Fruit fly (Drosophila melanogaster) whole organism, embryonic: ENCODE measurements around the gene CG42269.

Experiments
- CG10321 ChIP-seq: fragments of 200-800 bp; sonication (Bioruptor generic); IDR thresholded peaks from 2 replicates; pipeline ENCODE4 v1.3.6; 2022; ENCODE audit warnings: missing biosample characterization, missing genetic modification characterization
- CG10366 ChIP-seq: fragments of 200-800 bp; sonication (Bioruptor generic); IDR thresholded peaks from 2 replicates; pipeline ENCODE4 v1.3.6; 2022; ENCODE audit warnings: missing biosample characterization, missing genetic modification characterization
- CG10462 ChIP-seq: fragments of 200-800 bp; sonication (Bioruptor generic); optimal IDR thresholded peaks from 2 replicates; lab custom pipeline; 2016; ENCODE audit warnings: missing biosample characterization, missing genetic modification characterization
- CG11398 ChIP-seq: fragments of 200-800 bp; sonication (Bioruptor generic); optimal IDR thresholded peaks from 2 replicates; lab custom pipeline; 2016; ENCODE audit warnings: missing biosample characterization, missing genetic modification characterization
- CG11696 ChIP-seq: fragments of 200-800 bp; sonication (Bioruptor generic); IDR thresholded peaks from 2 replicates; pipeline ENCODE4 v1.3.6; 2022; ENCODE audit warnings: missing biosample characterization, missing genetic modification characterization
- CG12155 ChIP-seq: fragments of 200-800 bp; sonication (Bioruptor generic); optimal IDR thresholded peaks from 3 replicates; lab custom pipeline; 2016; ENCODE audit warnings: missing biosample characterization, missing genetic modification characterization
- CG12299 ChIP-seq: fragments of 200-800 bp; sonication (Bioruptor generic); optimal IDR thresholded peaks from 2 replicates; lab custom pipeline; 2018; ENCODE audit warnings: missing biosample characterization, mild to moderate bottlenecking, missing genetic modification characterization
- CG17186 ChIP-seq: fragments of 200-800 bp; sonication (Bioruptor generic); optimal IDR thresholded peaks from 3 replicates; lab custom pipeline; 2017; ENCODE audit warnings: missing biosample characterization, missing genetic modification reagents, missing genetic modification characterization
- CG31441 ChIP-seq: fragments of 200-800 bp; sonication (Bioruptor generic); IDR thresholded peaks from 2 replicates; pipeline ENCODE4 v1.3.6; 2022; ENCODE audit warnings: missing biosample characterization, missing genetic modification characterization
- CG3726 ChIP-seq: fragments of 200-800 bp; sonication (Bioruptor generic); IDR thresholded peaks from 3 replicates; pipeline ENCODE4, ENCODE4 v1.3.6; 2022; ENCODE audit warnings: missing biosample characterization, missing genetic modification characterization
- CG3838 ChIP-seq: fragments of 200-800 bp; sonication (Bioruptor generic); optimal IDR thresholded peaks from 3 replicates; lab custom pipeline; 2016; ENCODE audit warnings: missing biosample characterization, missing genetic modification characterization
- CG4328 ChIP-seq: fragments of 200-800 bp; sonication (Bioruptor generic); optimal IDR thresholded peaks from 3 replicates; lab custom pipeline; 2017; ENCODE audit warnings: missing biosample characterization, missing genetic modification reagents, missing genetic modification characterization
- CG6254 ChIP-seq: fragments of 200-800 bp; sonication (Bioruptor generic); optimal IDR thresholded peaks from 3 replicates; lab custom pipeline; 2017; ENCODE audit warnings: mild to moderate bottlenecking, missing biosample characterization, missing genetic modification reagents, missing genetic modification characterization
- CG6272 ChIP-seq: fragments of 200-800 bp; sonication (Bioruptor generic); IDR thresholded peaks from 2 replicates; pipeline ENCODE4 v1.3.6; 2022; ENCODE audit warnings: missing biosample characterization, missing genetic modification characterization
- CG6689 ChIP-seq: fragments of 200-800 bp; sonication (Bioruptor generic); IDR thresholded peaks from 2 replicates; pipeline ENCODE4 v1.3.6; 2022; ENCODE audit warnings: missing biosample characterization, missing genetic modification characterization
- CG6765 ChIP-seq: fragments of 200-800 bp; sonication (Bioruptor generic); optimal IDR thresholded peaks from 3 replicates; lab custom pipeline; 2017; ENCODE audit warnings: missing biosample characterization, mild to moderate bottlenecking, missing genetic modification characterization
- CG6854 ChIP-seq: fragments of 200-800 bp; sonication (Bioruptor generic); optimal IDR thresholded peaks from 3 replicates; lab custom pipeline; 2017; ENCODE audit warnings: missing biosample characterization, mild to moderate bottlenecking, missing genetic modification characterization
- Ets65A ChIP-seq: fragments of 200-800 bp; sonication (Bioruptor generic); peaks from one replicate; lab custom pipeline; 2016; ENCODE audit warnings: missing biosample characterization, missing genetic modification characterization
- HLH3B ChIP-seq: fragments of 200-800 bp; sonication (Bioruptor generic); IDR thresholded peaks from 2 replicates; pipeline ENCODE4 v1.3.6; 2022; ENCODE audit warnings: missing biosample characterization, missing genetic modification characterization
- Hey ChIP-seq: fragments of 200-800 bp; sonication (Bioruptor generic); optimal IDR thresholded peaks from 3 replicates; lab custom pipeline; 2018; ENCODE audit warnings: missing biosample characterization, mild to moderate bottlenecking, missing genetic modification characterization
- Hmr ChIP-seq: fragments of 200-800 bp; sonication (Bioruptor generic); optimal IDR thresholded peaks from 3 replicates; lab custom pipeline; 2017; ENCODE audit warnings: mild to moderate bottlenecking, missing biosample characterization, missing genetic modification reagents, missing genetic modification characterization
- Hr3 ChIP-seq: fragments of 200-800 bp; sonication (Bioruptor generic); optimal IDR thresholded peaks from 3 replicates; lab custom pipeline; 2016; ENCODE audit warnings: missing biosample characterization, missing genetic modification characterization
- Hr78 ChIP-seq, 2 experiments: fragments of 200-800 bp in 1 of 2; fragments of >200 bp in 1 of 2; sonication (Bioruptor generic) in 1 of 2; optimal IDR thresholded peaks; 2 replicates each; lab custom pipeline; 2017 to 2019; ENCODE audit warnings: missing biosample characterization in 2 of 2, missing genetic modification characterization in 2 of 2, mild to moderate bottlenecking in 1 of 2, moderate library complexity in 1 of 2
- Nf-YB ChIP-seq: fragments of 200-800 bp; sonication (Bioruptor generic); optimal IDR thresholded peaks from 3 replicates; lab custom pipeline; 2019; ENCODE audit warnings: missing biosample characterization, mild to moderate bottlenecking, missing genetic modification characterization, moderate library complexity
- Nf-YC ChIP-seq: fragments of 200-800 bp; optimal IDR thresholded peaks from 3 replicates; lab custom pipeline; 2019; ENCODE audit warnings: missing biosample characterization, mild to moderate bottlenecking, missing genetic modification characterization, moderate library complexity
- Vsx1 ChIP-seq: fragments of 200-800 bp; sonication (Bioruptor generic); optimal IDR thresholded peaks from 2 replicates; lab custom pipeline; 2017; ENCODE audit warnings: missing biosample characterization, mild to moderate bottlenecking, missing genetic modification characterization, missing genetic modification reagents
- caup ChIP-seq: fragments of 200-800 bp; sonication (Bioruptor generic); optimal IDR thresholded peaks from 3 replicates; lab custom pipeline; 2017; ENCODE audit warnings: missing biosample characterization, mild to moderate bottlenecking, missing genetic modification characterization, moderate library complexity; ENCODE audit not compliant: severe bottlenecking
- chm ChIP-seq: fragments of 200-800 bp; sonication (Bioruptor generic); IDR thresholded peaks from 2 replicates; pipeline ENCODE4 v1.3.6; 2022; ENCODE audit warnings: missing biosample characterization, missing genetic modification characterization
- crol ChIP-seq: fragments of 200-800 bp; sonication (Bioruptor generic); IDR thresholded peaks from 2 replicates; pipeline ENCODE4 v1.3.6; 2022; ENCODE audit warnings: missing biosample characterization, missing genetic modification characterization
- cwo ChIP-seq: fragments of 200-800 bp; sonication (Bioruptor generic); optimal IDR thresholded peaks from 3 replicates; lab custom pipeline; 2017; ENCODE audit warnings: missing biosample characterization, missing genetic modification characterization, mild to moderate bottlenecking, moderate library complexity, missing genetic modification reagents
- dm ChIP-seq: fragments of 200-800 bp; sonication (Bioruptor generic); optimal IDR thresholded peaks from 3 replicates; lab custom pipeline; 2016; ENCODE audit warnings: missing biosample characterization, missing genetic modification characterization
- gsb-n ChIP-seq: fragments of 200-800 bp; sonication (Bioruptor generic); optimal IDR thresholded peaks from 3 replicates; lab custom pipeline; 2018; ENCODE audit warnings: missing biosample characterization, mild to moderate bottlenecking, missing genetic modification characterization
- gt ChIP-seq: fragments of 200-800 bp; sonication (Bioruptor generic); IDR thresholded peaks from 2 replicates; pipeline ENCODE4 v1.3.6; 2022; ENCODE audit warnings: missing biosample characterization, missing genetic modification characterization
- kni ChIP-seq: fragments of 200-800 bp; sonication (Bioruptor generic); optimal IDR thresholded peaks from 3 replicates; lab custom pipeline; 2017; ENCODE audit warnings: mild to moderate bottlenecking, missing biosample characterization, missing genetic modification reagents, missing genetic modification characterization
- mam ChIP-seq: fragments of 200-800 bp; sonication (Bioruptor generic); optimal IDR thresholded peaks from 3 replicates; lab custom pipeline; 2016; ENCODE audit warnings: missing biosample characterization, missing genetic modification characterization
- nau ChIP-seq: fragments of 200-800 bp; sonication (Bioruptor generic); optimal IDR thresholded peaks from 3 replicates; lab custom pipeline; 2017; ENCODE audit warnings: missing biosample characterization, mild to moderate bottlenecking, missing genetic modification characterization, missing genetic modification reagents
- nerfin-1 ChIP-seq: fragments of 200-800 bp; sonication (Bioruptor generic); optimal IDR thresholded peaks from 3 replicates; lab custom pipeline; 2019; ENCODE audit warnings: missing biosample characterization, mild to moderate bottlenecking, missing genetic modification characterization, moderate library complexity
- nerfin-2 ChIP-seq: fragments of 200-800 bp; sonication (Bioruptor generic); IDR thresholded peaks from 2 replicates; pipeline ENCODE4 v1.3.6; 2022; ENCODE audit warnings: missing biosample characterization, missing genetic modification characterization; ENCODE audit not compliant: partially characterized antibody
- oc ChIP-seq: fragments of 200-800 bp; sonication (Bioruptor generic); optimal IDR thresholded peaks from 2 replicates; lab custom pipeline; 2018; ENCODE audit warnings: missing biosample characterization, mild to moderate bottlenecking, missing genetic modification characterization, moderate library complexity
- otp ChIP-seq: fragments of 200-800 bp; sonication (Bioruptor generic); IDR thresholded peaks from 3 replicates; pipeline ENCODE4, ENCODE4 v1.3.6; 2022; ENCODE audit warnings: missing biosample characterization, missing genetic modification characterization
- p53 ChIP-seq: fragments of 200-800 bp; sonication (Bioruptor generic); optimal IDR thresholded peaks from 2 replicates; lab custom pipeline; 2016; ENCODE audit warnings: missing biosample characterization, missing genetic modification characterization
- pb ChIP-seq: fragments of 200-800 bp; sonication (Bioruptor generic); optimal IDR thresholded peaks from 3 replicates; lab custom pipeline; 2016; ENCODE audit warnings: missing biosample characterization, missing genetic modification characterization
- pros ChIP-seq: fragments of 200-800 bp; sonication (Bioruptor generic); optimal IDR thresholded peaks from 3 replicates; lab custom pipeline; 2019; ENCODE audit warnings: missing biosample characterization, mild to moderate bottlenecking, missing genetic modification characterization, moderate library complexity
- sens ChIP-seq: fragments of 200-800 bp; sonication (Bioruptor generic); peaks from one replicate; lab custom pipeline; 2016; ENCODE audit warnings: missing biosample characterization, missing genetic modification characterization
- tll ChIP-seq, 2 experiments: fragments of 200-800 bp in 1 of 2; fragments of >200 bp in 1 of 2; sonication (Bioruptor generic) in 1 of 2; optimal IDR thresholded peaks; 2 replicates each; lab custom pipeline; 2017 to 2019; ENCODE audit warnings: missing biosample characterization in 2 of 2, missing genetic modification characterization in 2 of 2, mild to moderate bottlenecking in 1 of 2, moderate library complexity in 1 of 2
- zfh2 ChIP-seq: fragments of 200-800 bp; sonication (Bioruptor generic); optimal IDR thresholded peaks from 2 replicates; lab custom pipeline; 2016; ENCODE audit warnings: missing biosample characterization, missing genetic modification characterization

Gene CG42269

dm6 chr3L:6105435-6105834, 39.3 kb downstream of the CG42269 start:
- peak; percentile 92 for TF ChIP-seq Ets65A (GFP tag; lab: Kevin White, UChicago)
- TF ChIP-seq HLH3B (GFP tag; lab: Robert Waterston, UW) = no peak
- TF ChIP-seq nerfin-2 (GFP tag; lab: Robert Waterston, UW) = no peak
- TF ChIP-seq sens = no peak
- no peak for TF ChIP-seq gt

- peak; percentile 49 for TF ChIP-seq pros (GFP tag; lab: Kevin White, UChicago)
- peak; percentile 63 for TF ChIP-seq crol
- no peak for TF ChIP-seq CG3726 (GFP tag; lab: Robert Waterston, UW)
- TF ChIP-seq otp (GFP tag; lab: Robert Waterston, UW) = peak; percentile 34; the same call in 1 of the 3 replicates
- TF ChIP-seq CG12299 (tag; lab: Kevin White, UChicago) = no peak
- TF ChIP-seq oc (tag; lab: Kevin White, UChicago) = peak; percentile 70
- TF ChIP-seq chm (GFP tag; lab: Robert Waterston, UW) = no peak
- TF ChIP-seq CG4328 (GFP tag; lab: Kevin White, UChicago) = no peak
- TF ChIP-seq CG10321 (GFP tag; lab: Robert Waterston, UW) = no peak
- TF ChIP-seq Hmr = no peak
- TF ChIP-seq nau = no peak
- TF ChIP-seq CG10462 (GFP tag; lab: Kevin White, UChicago) = no peak
- TF ChIP-seq CG6272 (GFP tag; lab: Robert Waterston, UW) = no peak
- no peak for TF ChIP-seq mam (GFP tag; lab: Kevin White, UChicago)
- TF ChIP-seq Hey (tag; lab: Kevin White, UChicago) = peak; percentile 79
- TF ChIP-seq caup (GFP tag; lab: Kevin White, UChicago) = no peak
- TF ChIP-seq Nf-YB (GFP tag; lab: Kevin White, UChicago) = peak; percentile 56
- TF ChIP-seq pb (GFP tag; lab: Kevin White, UChicago) = no peak
- TF ChIP-seq dm = no peak
- TF ChIP-seq p53 (GFP tag; lab: Kevin White, UChicago) = no peak
- TF ChIP-seq tll (GFP tag; optimal IDR thresholded peaks at IDR 0.05; lab: Kevin White, UChicago) = peak in 1 of 2 experiments; percentile 56
- no peak for TF ChIP-seq zfh2
- TF ChIP-seq Hr3 (GFP tag; lab: Kevin White, UChicago) = no peak
- TF ChIP-seq CG6689 = no peak
- peak; percentile 33 for TF ChIP-seq cwo (GFP tag; lab: Kevin White, UChicago)
- TF ChIP-seq CG6254 = no peak
- no peak for TF ChIP-seq CG3838
- peak; percentile 28 for TF ChIP-seq gsb-n (tag; lab: Kevin White, UChicago)
- TF ChIP-seq CG11696 = no peak
- no peak for TF ChIP-seq CG31441 (GFP tag; lab: Robert Waterston, UW)
- peak; percentile 13 for TF ChIP-seq nerfin-1 (tag; lab: Kevin White, UChicago)
- TF ChIP-seq CG6765 = no peak
- TF ChIP-seq kni (GFP tag; lab: Kevin White, UChicago) = peak; percentile 3
- peak; percentile 20 for TF ChIP-seq Vsx1 (GFP tag; lab: Kevin White, UChicago)
- no peak for TF ChIP-seq CG10366
- TF ChIP-seq Hr78 (GFP tag; optimal IDR thresholded peaks at IDR 0.05; lab: Kevin White, UChicago) = peak in 1 of 2 experiments; percentile 72
- no peak for TF ChIP-seq CG12155 (GFP tag; lab: Kevin White, UChicago)
- TF ChIP-seq Nf-YC (tag; lab: Kevin White, UChicago) = peak; percentile 23
- TF ChIP-seq CG11398 (GFP tag; lab: Kevin White, UChicago) = no peak
- TF ChIP-seq CG17186 (GFP tag; lab: Kevin White, UChicago) = no peak
- TF ChIP-seq CG6854 (GFP tag; lab: Kevin White, UChicago) = no peak
- TF ChIP-seq, all 482 proteins: peak for 14
Measured at dm6 chr3L:6106717-6107116, 40.6 kb downstream of the CG42269 start.
